Fruit fly (Drosophila melanogaster) whole organism, embryonic: ENCODE results near the gene CG8135.

Experiments used
- Bteb2 ChIP-seq: fragments of 200-800 bp; sonication (Bioruptor generic); optimal IDR thresholded peaks from 2 replicates; lab custom pipeline; 2016; ENCODE audit warnings: missing biosample characterization, missing genetic modification characterization
- CG11696 ChIP-seq: fragments of 200-800 bp; sonication (Bioruptor generic); IDR thresholded peaks from 2 replicates; pipeline ENCODE4 v1.3.6; 2022; ENCODE audit warnings: missing biosample characterization, missing genetic modification characterization
- CG14014 ChIP-seq: fragments of 200-800 bp; sonication (Bioruptor generic); IDR thresholded peaks from 2 replicates; pipeline ENCODE4 v1.3.6; 2022; ENCODE audit warnings: missing biosample characterization, missing genetic modification characterization
- CG32772 ChIP-seq: fragments of 200-800 bp; sonication (Bioruptor generic); IDR thresholded peaks from 2 replicates; pipeline ENCODE4 v1.3.6; 2022; ENCODE audit warnings: missing biosample characterization, missing genetic modification characterization
- CG5245 ChIP-seq: fragments of 200-800 bp; sonication (Bioruptor generic); optimal IDR thresholded peaks from 3 replicates; lab custom pipeline; 2016; ENCODE audit warnings: missing biosample characterization, missing genetic modification characterization
- CG9727 ChIP-seq: fragments of 200-800 bp; sonication (Bioruptor generic); optimal IDR thresholded peaks from 3 replicates; lab custom pipeline; 2017; ENCODE audit warnings: missing biosample characterization, mild to moderate bottlenecking, missing genetic modification characterization
- Ets65A ChIP-seq: fragments of 200-800 bp; sonication (Bioruptor generic); peaks from one replicate; lab custom pipeline; 2016; ENCODE audit warnings: missing biosample characterization, missing genetic modification characterization
- Hsf ChIP-seq: fragments of 200-800 bp; sonication (Bioruptor generic); optimal IDR thresholded peaks from 3 replicates; lab custom pipeline; 2016; ENCODE audit warnings: missing biosample characterization, missing genetic modification characterization
- Scr ChIP-seq: fragments of 200-800 bp; sonication (Bioruptor generic); IDR thresholded peaks from 2 replicates; pipeline ENCODE4 v1.3.6; 2022; ENCODE audit warnings: missing biosample characterization, missing genetic modification characterization; ENCODE audit not compliant: partially characterized antibody
- bsh ChIP-seq, 2 experiments: fragments of 200-800 bp; sonication (Bioruptor generic); optimal IDR thresholded peaks; 2 replicates each; lab custom pipeline; 2017 to 2018; ENCODE audit warnings: mild to moderate bottlenecking in 2 of 2, missing biosample characterization in 2 of 2, missing genetic modification characterization in 2 of 2, moderate library complexity in 1 of 2
- gro ChIP-seq: fragments of 200-800 bp; sonication (Bioruptor generic); optimal IDR thresholded peaks from 2 replicates; lab custom pipeline; 2016; ENCODE audit warnings: missing biosample characterization, missing genetic modification characterization
- org-1 ChIP-seq: fragments of 200-800 bp; sonication (Bioruptor generic); optimal IDR thresholded peaks from 2 replicates; lab custom pipeline; 2017; ENCODE audit warnings: missing biosample characterization, missing genetic modification characterization
- wek ChIP-seq: fragments of 200-800 bp; sonication (Bioruptor generic); optimal IDR thresholded peaks from 3 replicates; lab custom pipeline; 2018; ENCODE audit warnings: missing biosample characterization, mild to moderate bottlenecking, missing genetic modification characterization, moderate library complexity

DNA sequence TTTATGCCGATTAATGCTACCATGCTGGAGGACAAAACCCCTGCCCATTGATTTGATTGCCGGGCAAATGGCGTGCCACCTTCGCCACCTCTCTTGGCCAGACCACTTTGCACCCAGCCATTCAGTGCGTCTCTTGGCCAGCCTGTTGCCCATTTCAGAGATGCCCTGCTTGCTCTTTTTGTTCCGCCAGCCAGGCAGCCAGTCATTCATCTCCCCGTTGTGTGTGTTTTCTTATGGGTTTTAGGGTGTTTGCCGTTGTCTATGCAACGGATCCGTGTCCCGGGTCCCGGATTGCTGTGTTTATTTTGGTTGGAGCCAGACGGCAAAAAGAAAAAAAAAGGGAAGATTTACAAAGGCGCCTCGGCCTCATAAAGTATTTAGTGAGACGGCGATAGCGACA, 8.2 kb upstream of the CG8135 start:
- TF ChIP-seq Scr (GFP tag; lab: Robert Waterston, UW) = no peak
- TF ChIP-seq CG14014 (GFP tag; lab: Robert Waterston, UW) = no peak
- TF ChIP-seq CG5245 = no peak
- no peak for TF ChIP-seq gro (GFP tag; lab: Kevin White, UChicago)
- no peak for TF ChIP-seq Ets65A
- TF ChIP-seq CG32772 = no peak
- no peak for TF ChIP-seq Bteb2
- TF ChIP-seq CG9727 (GFP tag; lab: Kevin White, UChicago) = no peak
- TF ChIP-seq org-1 (GFP tag; lab: Kevin White, UChicago) = no peak
- no peak for TF ChIP-seq wek (GFP tag; lab: Kevin White, UChicago)
- TF ChIP-seq bsh (GFP tag; optimal IDR thresholded peaks at IDR 0.05; lab: Kevin White, UChicago) = no peak
- no peak for TF ChIP-seq Hsf
- no peak for TF ChIP-seq CG11696
